Fruit fly (Drosophila melanogaster): ENCODE results near the gene nmd.

The nmd gene

dm6 chr2L:10303786-10304185 is at the start of gene nmd (continued):
- no peak for TF ChIP-seq CG1792 (GFP tag; optimal IDR thresholded peaks at IDR 0.05)
- TF ChIP-seq HHEX (GFP tag; optimal IDR thresholded peaks at IDR 0.05): no peak
- TF ChIP-seq CG14710 (tag; optimal IDR thresholded peaks at IDR 0.05): peak; percentile 42
- no peak for TF ChIP-seq eve (GFP tag; optimal IDR thresholded peaks at IDR 0.05)
- TF ChIP-seq zfh1 (GFP tag; IDR thresholded peaks at IDR 0.05): no peak
- TF ChIP-seq H15 (GFP tag; IDR thresholded peaks at IDR 0.05): no peak
- no peak for TF ChIP-seq Camta (GFP tag; optimal IDR thresholded peaks at IDR 0.05)
- TF ChIP-seq HmgD (GFP tag; optimal IDR thresholded peaks at IDR 0.05): peak; percentile 34
- TF ChIP-seq Dek (tag; optimal IDR thresholded peaks at IDR 0.05): peak; percentile 48
- TF ChIP-seq cwo (GFP tag; optimal IDR thresholded peaks at IDR 0.05): no peak

dm6 chr2L:10351130-10351529 is 47.4 kb upstream of the nmd start:
- TF ChIP-seq her (GFP tag; optimal IDR thresholded peaks at IDR 0.05): no peak
- no peak for TF ChIP-seq CG6175 (GFP tag; IDR thresholded peaks at IDR 0.05)
- peak; percentile 63 for TF ChIP-seq CG18262 (tag; optimal IDR thresholded peaks at IDR 0.05)
- TF ChIP-seq CG6765 (GFP tag; optimal IDR thresholded peaks at IDR 0.05): no peak
- TF ChIP-seq cwo (GFP tag; optimal IDR thresholded peaks at IDR 0.05): no peak
- no peak for TF ChIP-seq Bgb (GFP tag; IDR thresholded peaks at IDR 0.05; ENCODE audit: partially characterized antibody)
- no peak for TF ChIP-seq slp2 (GFP tag; optimal IDR thresholded peaks at IDR 0.05)
- TF ChIP-seq CG2875 (GFP tag; optimal IDR thresholded peaks at IDR 0.05): peak; percentile 18
- peak; percentile 20 for TF ChIP-seq CG1529 (GFP tag; optimal IDR thresholded peaks at IDR 0.05)
- TF ChIP-seq toy (GFP tag; IDR thresholded peaks at IDR 0.05): no peak
- no peak for TF ChIP-seq CG8359 (GFP tag; optimal IDR thresholded peaks at IDR 0.05; ENCODE audit: borderline replicate concordance)
- TF ChIP-seq sens (GFP tag): peak; percentile 88
- TF ChIP-seq Eip74EF (GFP tag; optimal IDR thresholded peaks at IDR 0.05): no peak
- peak; percentile 23 for TF ChIP-seq CG12391 (tag; optimal IDR thresholded peaks at IDR 0.05)
- no peak for TF ChIP-seq dati (GFP tag; IDR thresholded peaks at IDR 0.05)
- TF ChIP-seq dmrt11E (tag; optimal IDR thresholded peaks at IDR 0.05): peak; percentile 65
- peak; percentile 36; the same call in 1 of the 3 replicates for TF ChIP-seq tgo (GFP tag; IDR thresholded peaks at IDR 0.05)
- no peak for TF ChIP-seq CG17802 (tag; optimal IDR thresholded peaks at IDR 0.05)
- no peak for TF ChIP-seq CG10147 (GFP tag; optimal IDR thresholded peaks at IDR 0.05)
- no peak for TF ChIP-seq C15 (GFP tag; IDR thresholded peaks at IDR 0.05)
- no peak for TF ChIP-seq ato (GFP tag; IDR thresholded peaks at IDR 0.05; ENCODE audit: partially characterized antibody)
- no peak for TF ChIP-seq bcd (GFP tag; optimal IDR thresholded peaks at IDR 0.05)
- peak; percentile 55 for TF ChIP-seq row (GFP tag; IDR thresholded peaks at IDR 0.05)
- TF ChIP-seq CG9797 (GFP tag; optimal IDR thresholded peaks at IDR 0.05): no peak
- TF ChIP-seq CG7839 (tag; optimal IDR thresholded peaks at IDR 0.05): no peak
- no peak for TF ChIP-seq Ptx1 (GFP tag; IDR thresholded peaks at IDR 0.05)
- peak in 1 of 2 experiments; percentile 2 for TF ChIP-seq chif (GFP tag; optimal IDR thresholded peaks at IDR 0.05)
- TF ChIP-seq Nf-YB (GFP tag; optimal IDR thresholded peaks at IDR 0.05): peak; percentile 21
- TF ChIP-seq Dbx (GFP tag; IDR thresholded peaks at IDR 0.05): no peak
- TF ChIP-seq CG11695 (GFP tag; IDR thresholded peaks at IDR 0.05): no peak
- TF ChIP-seq CG14860 (GFP tag; IDR thresholded peaks at IDR 0.05; ENCODE audit: partially characterized antibody): no peak
- no peak for TF ChIP-seq CG4707 (GFP tag; optimal IDR thresholded peaks at IDR 0.05)
- TF ChIP-seq sc (optimal IDR thresholded peaks at IDR 0.05): no peak
- TF ChIP-seq sc (GFP tag; optimal IDR thresholded peaks at IDR 0.05): no peak
- TF ChIP-seq nerfin-1 (tag; optimal IDR thresholded peaks at IDR 0.05): peak; percentile 20
- TF ChIP-seq CG2712 (tag; optimal IDR thresholded peaks at IDR 0.05): peak; percentile 55
- peak; percentile 45 for TF ChIP-seq phol (tag; optimal IDR thresholded peaks at IDR 0.05)
- no peak for TF ChIP-seq Asciz (GFP tag; optimal IDR thresholded peaks at IDR 0.05)
- no peak for TF ChIP-seq sug (tag; optimal IDR thresholded peaks at IDR 0.05)
- peak; percentile 29 for TF ChIP-seq CG8388 (GFP tag; optimal IDR thresholded peaks at IDR 0.05)
- TF ChIP-seq CG6689 (GFP tag; IDR thresholded peaks at IDR 0.05): peak; percentile 38; the same call in 1 of the 2 replicates
